Fruit fly (Drosophila melanogaster) Kc167 (cell line): ENCODE results near the gene CG33342.

Source experiments
- Myc ChIP-seq: fragments of >200 bp; optimal IDR thresholded peaks from 2 replicates; lab custom pipeline; 2017; ENCODE audit warnings: missing external identifiers
- Sin3A ChIP-seq: fragments of >200 bp; optimal IDR thresholded peaks from 2 replicates; lab custom pipeline; 2018; ENCODE audit warnings: missing external identifiers
- h ChIP-seq: fragments of >200 bp; optimal IDR thresholded peaks from 3 replicates; lab custom pipeline; 2018; ENCODE audit warnings: missing external identifiers
- insv ChIP-seq: fragments of >200 bp; optimal IDR thresholded peaks from 3 replicates; lab custom pipeline; 2018; ENCODE audit warnings: missing external identifiers
- psq ChIP-seq: fragments of >200 bp; optimal IDR thresholded peaks from 2 replicates; lab custom pipeline; 2017; ENCODE audit warnings: missing external identifiers
- ttk ChIP-seq: sonication (Bioruptor generic); optimal IDR thresholded peaks from 2 replicates; lab custom pipeline; 2017; ENCODE audit warnings: missing external identifiers

Gene CG33342

dm6 chr3R:24367120-24367519 is 9.5 kb upstream of the CG33342 start, which contains the start of gene CG42811:
Gene CG42811, minus strand, starts transcription at chr3R:24367220.
- TF ChIP-seq psq (lab: Kevin White, UChicago) (no peak), ttk (lab: Kevin White, UChicago) (no peak), Myc (lab: Kevin White, UChicago) (no peak), insv (no peak), h (lab: Kevin White, UChicago) (no peak), Sin3A (no peak)

dm6 chr3R:24368064-24368463 is 8.6 kb upstream of the CG33342 start, which contains the start of the genes CG42812 and CG33341:
Gene CG42812, minus strand, starts transcription at chr3R:24368164.
Gene CG33341, plus strand, starts transcription at chr3R:24368358.
- TF ChIP-seq psq (lab: Kevin White, UChicago) (no peak), Myc (lab: Kevin White, UChicago) (no peak), insv (no peak), h (lab: Kevin White, UChicago) (no peak), Sin3A (no peak)

dm6 chr3R:24369268-24369667 is 7.4 kb upstream of the CG33342 start, which contains the start of gene CG13614:
Gene CG13614, plus strand, starts transcription at chr3R:24369568.
- TF ChIP-seq ttk (lab: Kevin White, UChicago) = no peak
- no peak for TF ChIP-seq psq (lab: Kevin White, UChicago)

DNA sequence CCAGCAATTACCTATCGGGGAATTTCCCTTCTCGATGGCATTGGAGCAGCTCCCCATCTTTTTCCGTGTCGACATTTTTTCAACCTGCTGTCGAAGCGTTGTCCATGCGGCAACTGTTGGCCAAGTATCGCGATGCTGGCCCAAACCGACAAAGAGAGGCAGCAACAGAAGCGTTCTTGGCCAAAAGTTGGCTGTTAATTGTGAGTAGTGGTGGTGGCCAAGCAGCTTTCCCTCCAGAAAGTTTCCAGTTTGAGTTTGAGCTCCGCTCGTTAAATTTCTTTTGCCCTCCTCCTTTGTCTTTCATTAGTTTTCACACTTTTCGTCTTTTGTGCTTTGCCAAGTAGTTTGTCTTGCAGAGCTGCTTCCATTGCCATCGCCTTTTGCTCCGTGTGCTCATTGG is 4.0 kb upstream of the CG33342 start, which contains the start of gene CG17782:
Gene CG17782, minus strand, starts transcription at position 101 of the 400 bp plus-strand sequence.
- no peak for TF ChIP-seq ttk (lab: Kevin White, UChicago)
- TF ChIP-seq insv = no peak
- no peak for TF ChIP-seq Sin3A
- no peak for TF ChIP-seq psq (lab: Kevin White, UChicago)
- TF ChIP-seq h (lab: Kevin White, UChicago) = no peak
- no peak for TF ChIP-seq Myc (lab: Kevin White, UChicago)

DNA sequence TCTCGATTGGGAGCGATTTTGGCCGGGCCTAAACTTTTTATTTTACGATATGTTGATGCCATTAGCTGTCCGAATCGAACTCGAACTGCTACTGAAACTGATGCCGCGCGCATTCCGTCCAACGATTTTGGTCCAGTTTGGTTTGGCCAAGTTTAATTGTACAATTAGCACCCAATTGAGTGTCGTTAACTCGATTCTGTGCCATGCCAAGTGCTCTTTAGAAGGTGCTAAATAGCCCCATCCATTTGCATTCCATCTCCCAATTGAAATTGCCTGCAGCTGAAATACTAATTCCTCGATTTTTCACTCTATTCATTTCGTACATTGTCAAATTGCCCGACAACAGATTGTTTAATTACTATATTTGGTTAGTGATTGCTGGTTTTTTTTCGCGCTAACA is 1.1 kb upstream of the CG33342 start, which contains the start of gene CG17781:
Gene CG17781, minus strand, starts transcription at position 101 of the 400 bp plus-strand sequence.
- TF ChIP-seq insv (no peak), ttk (lab: Kevin White, UChicago) (no peak), Myc (lab: Kevin White, UChicago) (no peak), Sin3A (no peak), psq (lab: Kevin White, UChicago) (no peak), h (lab: Kevin White, UChicago) (no peak)

DNA sequence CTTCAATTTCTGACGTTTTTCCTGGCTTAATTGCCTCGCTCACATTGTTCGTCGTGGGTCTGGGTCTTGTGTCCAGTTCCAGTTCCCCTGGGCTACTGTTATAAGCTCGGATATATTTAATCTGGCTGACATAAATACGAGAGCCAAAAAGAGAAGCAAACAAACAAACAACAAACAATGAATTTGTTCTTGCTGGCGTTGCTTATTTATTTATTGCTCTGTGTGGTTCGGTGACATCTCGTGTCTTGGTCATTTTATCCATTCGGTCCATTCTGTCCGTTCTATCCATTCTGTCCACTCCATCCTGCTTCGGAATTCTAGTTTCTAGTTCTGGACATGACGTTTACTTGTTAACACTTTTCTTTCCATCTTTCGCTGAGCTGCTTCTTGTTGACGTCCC is 8.3 kb downstream of the CG33342 start, which contains the start of gene CG17780:
Gene CG17780, minus strand, starts transcription at position 101 of the 400 bp plus-strand sequence.
- TF ChIP-seq psq (lab: Kevin White, UChicago) (no peak), insv (no peak), Myc (lab: Kevin White, UChicago) (no peak), h (lab: Kevin White, UChicago) (no peak), ttk (lab: Kevin White, UChicago) (no peak), Sin3A (no peak)

DNA sequence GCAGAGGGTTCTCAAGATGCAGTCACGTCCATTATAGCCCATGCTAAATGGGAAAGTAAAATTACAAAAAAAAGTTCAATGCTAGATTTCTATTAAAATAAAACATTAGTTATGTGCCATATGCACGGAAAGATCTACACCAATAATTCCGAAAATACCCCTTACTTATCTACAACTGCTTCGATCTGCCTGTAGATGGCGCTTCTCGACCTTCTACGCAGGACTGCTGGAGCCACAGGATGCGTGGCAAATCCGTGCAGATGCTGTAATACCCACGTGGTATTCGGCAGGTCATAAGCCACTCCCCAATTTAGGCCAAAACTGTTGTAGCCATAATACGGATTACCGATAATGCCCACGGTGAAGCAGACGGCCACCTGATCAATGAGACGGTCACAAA is 9.8 kb downstream of the CG33342 start:
- TF ChIP-seq ttk (lab: Kevin White, UChicago) (no peak), Myc (lab: Kevin White, UChicago) (no peak), psq (lab: Kevin White, UChicago) (no peak), Sin3A (no peak), insv (no peak), h (lab: Kevin White, UChicago) (no peak)

dm6 chr3R:24390239-24390638 is 13.6 kb downstream of the CG33342 start, which contains the start of the genes CG5768 and CG13615:
Gene CG5768, minus strand, starts transcription at chr3R:24390339.
Gene CG13615, plus strand, starts transcription at chr3R:24390518.
- TF ChIP-seq psq (lab: Kevin White, UChicago) = no peak
- no peak for TF ChIP-seq Myc (lab: Kevin White, UChicago)
- TF ChIP-seq insv = no peak
- no peak for TF ChIP-seq ttk (lab: Kevin White, UChicago)
- no peak for TF ChIP-seq h (lab: Kevin White, UChicago)
- no peak for TF ChIP-seq Sin3A

dm6 chr3R:24392207-24392939 is 15.7 kb downstream of the CG33342 start, which contains the start of gene CG13616:
Gene CG13616, plus strand, starts transcription at chr3R:24392889.
- TF ChIP-seq Myc (lab: Kevin White, UChicago) = no peak
- no peak for TF ChIP-seq ttk (lab: Kevin White, UChicago)
